Worm (Caenorhabditis elegans): ENCODE measurements around the gene clec-56.

The clec-56 gene

ce11 chrV:14523788-14524582 lies 49.8 kb downstream of the clec-56 start, which contains the start of gene ril-1:
ril-1 (minus strand) TSS chrV:14524129.
- TF ChIP-seq nhr-85 (tag) (peak; percentile 67), ceh-82 (tag; optimal IDR thresholded peaks at IDR 0.05) (peak; percentile 2 to 40 (median 32)), rnt-1 (tag; optimal IDR thresholded peaks at IDR 0.05) (peak; percentile 35), unc-130 (tag; optimal IDR thresholded peaks at IDR 0.05) (peak; percentile 14), hpl-2 (GFP tag; optimal IDR thresholded peaks at IDR 0.05) (no peak), nhr-20 (tag; optimal IDR thresholded peaks at IDR 0.05) (peak; percentile 25), lin-35 (GFP tag; optimal IDR thresholded peaks at IDR 0.05) (peak; percentile 23 to 57), nhr-90 (tag; optimal IDR thresholded peaks at IDR 0.05; ENCODE audit: poor library complexity) (peak; percentile 44), C16A3.4 (tag; optimal IDR thresholded peaks at IDR 0.05) (peak; percentile 53), ceh-63 (GFP tag; optimal IDR thresholded peaks at IDR 0.05) (no peak), xbp-1 (tag; optimal IDR thresholded peaks at IDR 0.05) (peak; percentile 15), nhr-71 (tag; optimal IDR thresholded peaks at IDR 0.05) (peak; percentile 55), nhr-84 (tag; optimal IDR thresholded peaks at IDR 0.05) (no peak), pqm-1 (tag; optimal IDR thresholded peaks at IDR 0.05) (no peak), efl-1 (optimal IDR thresholded peaks at IDR 0.05) (peak; percentile 38 to 41), efl-1 (GFP tag; optimal IDR thresholded peaks at IDR 0.05 in 1 of 2) (peak; percentile 6 to 85), dsc-1 (tag; optimal IDR thresholded peaks at IDR 0.05) (peak; percentile 10), aha-1 (tag; optimal IDR thresholded peaks at IDR 0.05) (no peak), C04F5.9 (tag; optimal IDR thresholded peaks at IDR 0.05) (no peak), fos-1 (tag; optimal IDR thresholded peaks at IDR 0.05) (no peak), elt-3 (tag; optimal IDR thresholded peaks at IDR 0.05) (no peak), nhr-47 (tag; optimal IDR thresholded peaks at IDR 0.05) (peak; percentile 38), swsn-7 (tag; optimal IDR thresholded peaks at IDR 0.05) (peak; percentile 21), tlp-1 (tag; optimal IDR thresholded peaks at IDR 0.05) (no peak), snu-23 (GFP tag; optimal IDR thresholded peaks at IDR 0.05) (peak; percentile 50), lsy-2 (tag; optimal IDR thresholded peaks at IDR 0.05) (peak; percentile 27 to 58), tbx-2 (tag; optimal IDR thresholded peaks at IDR 0.05) (peak; percentile 5), skn-1 (tag; optimal IDR thresholded peaks at IDR 0.05) (peak; percentile 40), mdl-1 (tag; optimal IDR thresholded peaks at IDR 0.05) (peak in 1 of 2 experiments; percentile 8), lin-14 (GFP tag; optimal IDR thresholded peaks at IDR 0.05) (no peak), dpl-1 (GFP tag; optimal IDR thresholded peaks at IDR 0.05) (peak in 2 of 3 experiments; percentile 30 to 31), isw-1 (GFP tag; IDR thresholded peaks at IDR 0.05) (no peak), fkh-8 (tag; optimal IDR thresholded peaks at IDR 0.05) (peak; percentile 34)

- TF ChIP-seq ceh-90 (tag; optimal IDR thresholded peaks at IDR 0.05) (no peak), alr-1 (tag; optimal IDR thresholded peaks at IDR 0.05; ENCODE audit: borderline replicate concordance) (no peak), skn-1 (tag; optimal IDR thresholded peaks at IDR 0.05) (no peak), egl-27 (tag; optimal IDR thresholded peaks at IDR 0.05) (no peak), dsc-1 (tag; optimal IDR thresholded peaks at IDR 0.05) (no peak), xbp-1 (tag; optimal IDR thresholded peaks at IDR 0.05) (no peak), aly-2 (tag; optimal IDR thresholded peaks at IDR 0.05) (no peak), vab-15 (tag; optimal IDR thresholded peaks at IDR 0.05) (no peak), hlh-4 (tag; optimal IDR thresholded peaks at IDR 0.05) (no peak)
Observed at ce11 chrV:14525089-14525488, 50.9 kb downstream of the clec-56 start, which contains the start of gene hda-1. hda-1 (plus strand) TSS chrV:14525389.

Measured in whole organism, L1 larva.